Worm (Caenorhabditis elegans): ENCODE results near the gene Y57G11C.8.

The Y57G11C.8 gene

DNA sequence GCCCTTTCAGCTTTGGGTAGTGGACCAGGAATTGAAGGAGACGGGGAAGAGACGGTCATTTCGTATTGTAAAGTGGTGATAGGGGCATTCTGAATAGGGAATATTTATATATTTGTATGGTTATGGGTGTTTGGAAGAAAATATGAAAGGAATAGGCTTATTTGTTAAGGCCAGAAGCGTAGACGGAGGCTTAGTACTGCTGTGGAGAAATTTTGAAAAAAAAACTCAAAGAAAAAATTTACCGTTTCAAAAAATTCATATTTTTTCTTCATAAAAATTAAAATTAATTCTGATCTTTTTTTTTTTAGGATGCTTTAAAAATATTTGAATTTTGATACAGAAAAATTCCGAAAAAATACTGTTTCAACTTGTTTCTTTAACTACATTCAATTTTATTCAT is 47.4 kb downstream of the Y57G11C.8 start, which contains the start of gene hhat-2:
Gene hhat-2 (minus strand): TSS at position 101 of the 400 bp plus-strand sequence.
- TF ChIP-seq ztf-23 (GFP tag; IDR thresholded peaks at IDR 0.05) (no peak), T22C8.4 (GFP tag; IDR thresholded peaks at IDR 0.05) (no peak), tab-1 (GFP tag; IDR thresholded peaks at IDR 0.05) (no peak), ref-1 (GFP tag; conservative IDR thresholded peaks at IDR 0.05) (no peak), cog-1 (tag; optimal IDR thresholded peaks at IDR 0.05) (no peak), ztf-29 (GFP tag; IDR thresholded peaks at IDR 0.05) (no peak), flt-1 (GFP tag; IDR thresholded peaks at IDR 0.05) (no peak), med-1 (GFP tag; optimal IDR thresholded peaks at IDR 0.05; ENCODE audit: insufficient read depth) (no peak), klf-2 (GFP tag; conservative IDR thresholded peaks at IDR 0.05) (no peak)

All from whole organism, midembryonic.